Worm (Caenorhabditis elegans) whole organism, L4/young adult: Measurements from ENCODE around the gene best-16.

Source experiments
- W03F9.2 ChIP-seq: fragments of 150-350 bp; optimal IDR thresholded peaks from 2 replicates; lab custom pipeline; 2014; ENCODE audit warnings: missing biosample characterization, missing genetic modification characterization
- him-1 ChIP-seq: sonication (generic microtip); optimal IDR thresholded peaks from 2 replicates; lab custom pipeline; 2016; ENCODE audit warnings: missing genotype, missing genetic modification reagents, missing genetic modification characterization, missing compliant biosample characterization

DNA sequence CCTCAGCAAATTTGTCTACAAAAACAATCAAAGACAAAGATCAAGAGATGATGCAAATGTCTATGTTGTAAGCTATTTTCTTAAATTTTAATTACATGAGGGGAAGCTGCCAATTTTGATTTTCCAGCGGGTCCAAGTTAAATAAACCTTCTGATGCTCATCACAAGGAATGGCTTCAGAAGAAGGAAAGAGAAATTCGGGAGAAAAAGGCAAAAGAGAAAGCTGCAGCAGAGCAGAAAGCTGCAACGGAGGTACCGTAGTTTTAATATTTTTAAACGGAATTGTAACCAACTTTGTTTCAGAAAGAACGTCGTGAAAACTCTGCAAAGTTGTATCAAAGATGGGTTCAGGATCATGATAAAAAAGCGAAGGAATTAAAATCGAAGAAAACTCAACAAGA, 37.5 kb downstream of the best-16 start:
- TF ChIP-seq W03F9.2 (no peak), him-1 (tag; lab: Kevin White, UChicago) (no peak)
